Worm (Caenorhabditis elegans) whole organism, L2 larva: Measurements from ENCODE around the gene F32D8.14.
A peak's percentile ranks its signal among the peaks of the same experiment; 100 is the strongest.

Source experiments
- C34F6.9 ChIP-seq: fragments of 150-350 bp; optimal IDR thresholded peaks from 2 replicates; lab custom pipeline; 2014; ENCODE audit warnings: missing biosample characterization, missing genetic modification characterization
- F13H6.1 ChIP-seq: sonication (generic microtip); optimal IDR thresholded peaks from 2 replicates; lab custom pipeline; 2016; ENCODE audit warnings: missing genetic modification characterization, missing compliant biosample characterization
- R02D3.7 ChIP-seq: fragments of 150-350 bp; optimal IDR thresholded peaks from 2 replicates; lab custom pipeline; 2014; ENCODE audit warnings: missing biosample characterization, missing genetic modification characterization
- blmp-1 ChIP-seq: sonication (generic microtip); optimal IDR thresholded peaks from 2 replicates; lab custom pipeline; 2017; ENCODE audit warnings: missing genetic modification characterization, mild to moderate bottlenecking, missing compliant biosample characterization, antibody characterized with exemption, moderate library complexity; ENCODE audit not compliant: insufficient read depth
- crh-2 ChIP-seq: sonication (generic microtip); optimal IDR thresholded peaks from 2 replicates; lab custom pipeline; 2017; ENCODE audit warnings: missing biosample characterization, missing genetic modification characterization
- dmd-4 ChIP-seq: sonication (generic microtip); optimal IDR thresholded peaks from 2 replicates; lab custom pipeline; 2017; ENCODE audit warnings: missing biosample characterization, missing genetic modification characterization
- fos-1 ChIP-seq: fragments of 150-350 bp; optimal IDR thresholded peaks from 2 replicates; lab custom pipeline; 2014; ENCODE audit warnings: missing biosample characterization, missing genetic modification characterization
- gmeb-1 ChIP-seq: fragments of 150-350 bp; optimal IDR thresholded peaks from 2 replicates; lab custom pipeline; 2014; ENCODE audit warnings: missing biosample characterization, missing genetic modification characterization
- lin-11 ChIP-seq: fragments of 150-350 bp; sonication (generic microtip); optimal IDR thresholded peaks from 2 replicates; lab custom pipeline; 2014; ENCODE audit warnings: missing biosample characterization, missing genetic modification characterization, inconsistent platforms, mixed read lengths
- lin-13 ChIP-seq: fragments of 150-350 bp; optimal IDR thresholded peaks from 2 replicates; lab custom pipeline; 2014; ENCODE audit warnings: missing biosample characterization, missing genetic modification reagents, missing genetic modification characterization
- lsy-2 ChIP-seq, 2 experiments: fragments of 150-350 bp in 1 of 2; sonication (generic microtip) in 1 of 2; optimal IDR thresholded peaks; 2 replicates each; lab custom pipeline; 2014 to 2017; ENCODE audit warnings: missing biosample characterization in 2 of 2, missing genetic modification characterization in 2 of 2
- mab-5 ChIP-seq: fragments of 150-350 bp; optimal IDR thresholded peaks from 2 replicates; lab custom pipeline; 2014; ENCODE audit warnings: missing biosample characterization, missing genetic modification characterization
- mdl-1 ChIP-seq, 2 experiments: fragments of 150-350 bp in 1 of 2; sonication (generic microtip) in 1 of 2; optimal IDR thresholded peaks; 2 replicates each; lab custom pipeline; 2017; ENCODE audit warnings: missing biosample characterization in 2 of 2, missing genetic modification characterization in 2 of 2
- nhr-10 ChIP-seq: sonication (generic microtip); optimal IDR thresholded peaks from 2 replicates; lab custom pipeline; 2017; ENCODE audit warnings: missing biosample characterization, missing genetic modification characterization
- nhr-11 ChIP-seq: fragments of 150-350 bp; optimal IDR thresholded peaks from 2 replicates; lab custom pipeline; 2014; ENCODE audit warnings: missing biosample characterization, missing genetic modification characterization
- nhr-129 ChIP-seq: fragments of 150-350 bp; optimal IDR thresholded peaks from 2 replicates; lab custom pipeline; 2014; ENCODE audit warnings: missing biosample characterization, missing genetic modification characterization
- nhr-21 ChIP-seq: fragments of 150-350 bp; optimal IDR thresholded peaks from 2 replicates; lab custom pipeline; 2014; ENCODE audit warnings: missing biosample characterization, missing genetic modification characterization
- nhr-23 ChIP-seq: fragments of 150-350 bp; optimal IDR thresholded peaks from 2 replicates; lab custom pipeline; 2014; ENCODE audit warnings: missing biosample characterization, missing genetic modification reagents, missing genetic modification characterization
- nhr-237 ChIP-seq: fragments of 150-350 bp; optimal IDR thresholded peaks from 2 replicates; lab custom pipeline; 2014; ENCODE audit warnings: missing biosample characterization, missing genetic modification characterization
- nhr-25 ChIP-seq: fragments of 150-350 bp; sonication (generic microtip); optimal IDR thresholded peaks from 3 replicates; lab custom pipeline; 2014; ENCODE audit warnings: missing biosample characterization, missing genetic modification characterization
- nhr-77 ChIP-seq: fragments of 150-350 bp; optimal IDR thresholded peaks from 2 replicates; lab custom pipeline; 2014; ENCODE audit warnings: missing biosample characterization, missing genetic modification characterization
- sem-4 ChIP-seq: fragments of 150-350 bp; optimal IDR thresholded peaks from 2 replicates; lab custom pipeline; 2014; ENCODE audit warnings: missing biosample characterization, missing genetic modification reagents, missing genetic modification characterization
- skn-1 ChIP-seq: sonication (generic microtip); optimal IDR thresholded peaks from 2 replicates; lab custom pipeline; 2017; ENCODE audit warnings: missing biosample characterization, missing genetic modification characterization
- sma-3 ChIP-seq: sonication (generic microtip); optimal IDR thresholded peaks from 2 replicates; lab custom pipeline; 2016; ENCODE audit warnings: missing genetic modification reagents, missing genetic modification characterization, missing compliant biosample characterization
- sma-9 ChIP-seq, 2 experiments: fragments of 150-350 bp in 1 of 2; sonication (generic microtip) in 1 of 2; optimal IDR thresholded peaks; 2 replicates each; lab custom pipeline; 2014 to 2016; ENCODE audit warnings: missing genetic modification characterization in 2 of 2, mild to moderate bottlenecking in 1 of 2, missing biosample characterization in 1 of 2, missing compliant biosample characterization in 1 of 2, missing genetic modification reagents in 1 of 2, moderate library complexity in 1 of 2
- unc-55 ChIP-seq: fragments of 150-350 bp; sonication (generic microtip); optimal IDR thresholded peaks from 3 replicates; lab custom pipeline; 2014; ENCODE audit warnings: missing biosample characterization, missing genetic modification reagents, missing genetic modification characterization
- unc-62 ChIP-seq: fragments of 150-350 bp; optimal IDR thresholded peaks from 2 replicates; lab custom pipeline; 2014; ENCODE audit warnings: missing biosample characterization, missing genetic modification reagents, missing genetic modification characterization
- zag-1 ChIP-seq: fragments of 150-350 bp; optimal IDR thresholded peaks from 2 replicates; lab custom pipeline; 2014; ENCODE audit warnings: missing biosample characterization, missing genetic modification characterization
- ztf-1 ChIP-seq: fragments of 200-800 bp; sonication (Bioruptor generic); conservative IDR thresholded peaks from 2 replicates; pipeline ENCODE4 v1.3.6; 2022; ENCODE audit warnings: missing genetic modification characterization, missing compliant biosample characterization

The F32D8.14 gene

DNA sequence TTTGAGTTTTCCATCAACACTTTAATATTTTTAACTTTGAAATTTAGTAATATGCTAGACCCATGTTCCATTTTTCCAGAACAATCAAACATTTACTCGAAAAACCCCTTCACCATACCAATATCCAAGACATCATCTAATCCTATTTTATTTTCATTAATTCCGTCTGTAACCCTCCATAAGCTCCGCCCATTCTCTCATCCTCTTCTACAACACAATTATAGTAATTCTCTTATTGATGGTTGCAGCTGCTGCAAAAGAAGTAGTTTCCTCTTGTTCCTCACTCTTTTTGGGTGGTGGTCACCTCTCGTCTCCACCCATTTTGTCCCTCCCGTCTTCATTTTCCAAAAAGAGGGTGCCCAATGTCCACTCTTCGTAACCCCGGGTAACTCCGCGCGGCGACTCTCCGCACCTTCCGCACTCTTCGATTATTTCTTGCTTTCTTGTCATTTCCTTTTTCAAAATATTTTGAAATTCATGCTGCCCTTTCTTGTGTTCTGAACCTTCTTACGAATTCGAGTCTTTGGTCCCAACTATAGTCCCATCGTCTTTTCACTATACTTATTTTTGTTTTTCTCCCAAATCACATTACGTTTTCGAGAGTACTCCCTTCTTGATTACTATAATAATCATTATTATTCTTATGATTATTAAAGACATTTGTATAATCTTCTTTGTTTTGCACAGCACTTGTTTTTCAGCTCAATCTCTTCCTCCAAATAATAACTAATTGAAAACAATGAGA, 14.3 kb downstream of the F32D8.14 start, which contains the start of gene F32D8.1:
TSS of gene F32D8.1 (plus strand) at position 695 of the 745 bp plus-strand sequence.
- TF ChIP-seq crh-2 (tag; lab: Kevin White, UChicago) (no peak), R02D3.7 (tag; lab: Kevin White, UChicago) (no peak), unc-55 (GFP tag; lab: Kevin White, UChicago) (no peak), nhr-129 (tag; lab: Kevin White, UChicago) (no peak), nhr-23 (tag; lab: Kevin White, UChicago) (no peak), nhr-10 (tag; lab: Kevin White, UChicago) (no peak), dmd-4 (tag; lab: Kevin White, UChicago) (no peak)

ce11 chrV:10877808-10878600, 16.6 kb downstream of the F32D8.14 start:
- TF ChIP-seq gmeb-1 (tag; lab: Kevin White, UChicago) (peak; percentile 19), nhr-25 (no peak), blmp-1 (tag; lab: Kevin White, UChicago) (peak; percentile 42), fos-1 (peak; percentile 86), nhr-129 (tag; lab: Kevin White, UChicago) (peak; percentile 13), nhr-77 (tag; lab: Kevin White, UChicago) (no peak), sma-3 (GFP tag; lab: Kevin White, UChicago) (peak; percentile 12), unc-62 (GFP tag; lab: Kevin White, UChicago) (no peak), sma-9 (GFP tag; optimal IDR thresholded peaks at IDR 0.05; lab: Kevin White, UChicago) (peak; percentile 71), sma-9 (tag; optimal IDR thresholded peaks at IDR 0.05; lab: Kevin White, UChicago) (no peak), ztf-1 (GFP tag; lab: Robert Waterston, UW) (no peak), C34F6.9 (tag; lab: Kevin White, UChicago) (peak; percentile 1), nhr-21 (tag; lab: Kevin White, UChicago) (peak; percentile 9), lin-11 (no peak), lsy-2 (tag; optimal IDR thresholded peaks at IDR 0.05; lab: Kevin White, UChicago) (peak in 1 of 2 experiments; percentile 7), F13H6.1 (tag; lab: Kevin White, UChicago) (peak; percentile 6)

ce11 chrV:10876512-10876911, 18.1 kb downstream of the F32D8.14 start:
- peak; percentile 60 for TF ChIP-seq sma-9 (GFP tag; optimal IDR thresholded peaks at IDR 0.05; lab: Kevin White, UChicago)
- no peak for TF ChIP-seq sma-9 (tag; optimal IDR thresholded peaks at IDR 0.05; lab: Kevin White, UChicago)
- peak; percentile 7 for TF ChIP-seq lin-13 (GFP tag; lab: Kevin White, UChicago)
- TF ChIP-seq mab-5 (tag; lab: Kevin White, UChicago) = no peak
- TF ChIP-seq crh-2 (tag; lab: Kevin White, UChicago) = peak; percentile 17
- no peak for TF ChIP-seq skn-1 (tag; lab: Kevin White, UChicago)
- TF ChIP-seq lsy-2 (tag; optimal IDR thresholded peaks at IDR 0.05; lab: Kevin White, UChicago) = peak in 1 of 2 experiments; percentile 11
- no peak for TF ChIP-seq nhr-10 (tag; lab: Kevin White, UChicago)
- TF ChIP-seq nhr-237 (tag; lab: Kevin White, UChicago) = no peak
- peak; percentile 32 for TF ChIP-seq C34F6.9 (tag; lab: Kevin White, UChicago)
- TF ChIP-seq, all 48 proteins: peak for 5

DNA sequence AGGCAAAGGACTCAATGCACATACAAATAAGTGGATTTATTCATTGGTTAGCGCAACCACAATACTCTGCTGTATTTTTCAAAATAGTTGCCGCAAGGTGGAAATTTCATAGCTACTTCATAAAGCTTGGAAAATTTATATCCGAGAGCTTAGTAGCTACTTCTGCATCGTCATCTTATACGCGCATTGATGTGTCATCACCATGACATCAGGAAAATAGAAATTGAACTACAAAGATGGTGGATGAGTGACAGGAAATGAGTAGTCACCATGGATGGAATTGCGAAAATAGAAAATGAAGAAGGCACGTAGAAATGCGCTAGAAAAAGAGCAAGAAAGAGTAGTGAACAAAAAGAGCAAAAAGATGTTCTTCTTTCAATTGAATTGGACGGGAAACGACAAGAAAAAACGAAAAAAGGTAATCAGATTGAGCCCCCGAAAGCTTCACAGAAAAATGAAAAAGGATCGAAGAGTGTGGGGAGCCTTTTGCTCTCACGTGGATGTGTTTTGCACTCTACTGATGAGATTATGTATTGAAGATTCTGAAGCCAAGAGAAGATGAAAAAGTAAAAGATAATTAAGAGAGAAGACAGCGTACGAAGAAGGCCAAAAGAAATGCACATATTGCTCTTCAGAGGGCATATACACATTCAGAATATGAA, 19.5 kb downstream of the F32D8.14 start:
- TF ChIP-seq sma-9 (GFP tag; optimal IDR thresholded peaks at IDR 0.05; lab: Kevin White, UChicago) (peak; percentile 52), sma-9 (tag; optimal IDR thresholded peaks at IDR 0.05; lab: Kevin White, UChicago) (no peak), unc-55 (GFP tag; lab: Kevin White, UChicago) (no peak), zag-1 (peak; percentile 10), mdl-1 (tag; optimal IDR thresholded peaks at IDR 0.05; lab: Kevin White, UChicago) (peak in 1 of 2 experiments; percentile 51), sem-4 (peak; percentile 44), nhr-11 (tag; lab: Kevin White, UChicago) (no peak), F13H6.1 (tag; lab: Kevin White, UChicago) (peak; percentile 15), lsy-2 (tag; optimal IDR thresholded peaks at IDR 0.05; lab: Kevin White, UChicago) (peak in 1 of 2 experiments; percentile 7)
